Fruit fly (Drosophila melanogaster): ENCODE measurements around the gene CG3168.
A peak's percentile ranks its signal among the peaks of the same experiment; 100 is the strongest.

Gene CG3168

DNA sequence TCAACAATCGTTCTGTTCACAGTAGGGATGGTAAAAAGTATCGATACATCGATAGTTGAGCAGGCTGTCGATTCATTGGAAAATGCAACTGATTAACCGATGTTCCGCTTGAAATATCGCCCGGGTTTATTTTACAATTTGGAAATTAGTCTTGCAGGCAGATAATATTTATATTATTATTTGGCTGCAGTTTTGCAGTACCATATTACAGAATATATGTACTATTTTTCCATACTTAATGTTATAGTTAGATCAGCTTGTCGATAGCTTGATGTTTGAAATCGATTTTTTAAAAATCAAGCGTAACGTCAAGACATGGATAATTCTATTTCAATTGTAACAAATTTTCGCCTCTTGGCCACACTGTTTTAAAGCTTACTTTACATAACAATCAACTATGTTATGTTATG, 44.8 kb downstream of the CG3168 start, which contains the start of gene CG14442 (continued):
- TF ChIP-seq Lpt (GFP tag; optimal IDR thresholded peaks at IDR 0.05) (no peak), CG16863 (GFP tag; optimal IDR thresholded peaks at IDR 0.05) (peak; percentile 18), CG15601 (tag; optimal IDR thresholded peaks at IDR 0.05) (peak; percentile 33), Hr51 (GFP tag; optimal IDR thresholded peaks at IDR 0.05) (peak; percentile 21 to 29), CG6854 (GFP tag; optimal IDR thresholded peaks at IDR 0.05) (no peak), CG1233 (GFP tag; optimal IDR thresholded peaks at IDR 0.05) (no peak), ac (GFP tag; optimal IDR thresholded peaks at IDR 0.05) (no peak), CG15073 (GFP tag; optimal IDR thresholded peaks at IDR 0.05) (no peak), CG13894 (tag; optimal IDR thresholded peaks at IDR 0.05) (peak; percentile 66), CG14014 (GFP tag; IDR thresholded peaks at IDR 0.05) (no peak), Gsc (GFP tag; IDR thresholded peaks at IDR 0.05) (no peak), tap (tag; optimal IDR thresholded peaks at IDR 0.05) (no peak), ATbp (GFP tag; optimal IDR thresholded peaks at IDR 0.05) (no peak), phol (tag; optimal IDR thresholded peaks at IDR 0.05) (peak; percentile 59), maf-S (GFP tag; optimal IDR thresholded peaks at IDR 0.05) (no peak), B-H2 (GFP tag; optimal IDR thresholded peaks at IDR 0.05) (peak; percentile 41), sna (GFP tag; IDR thresholded peaks at IDR 0.05; ENCODE audit: partially characterized antibody) (peak; percentile 94), CG14667 (GFP tag; IDR thresholded peaks at IDR 0.05) (no peak), CG2120 (GFP tag; optimal IDR thresholded peaks at IDR 0.05) (peak; percentile 60), bsh (GFP tag; optimal IDR thresholded peaks at IDR 0.05) (peak in 1 of 2 experiments; percentile 25), prd (optimal IDR thresholded peaks at IDR 0.05) (no peak), prd (GFP tag; IDR thresholded peaks at IDR 0.05) (peak; percentile 47; the same call in 1 of the 3 replicates), Asciz (GFP tag; optimal IDR thresholded peaks at IDR 0.05) (no peak), CG3995 (GFP tag; optimal IDR thresholded peaks at IDR 0.05) (peak; percentile 45), Fer2 (tag; optimal IDR thresholded peaks at IDR 0.05) (no peak), D19A (tag; optimal IDR thresholded peaks at IDR 0.05) (no peak), BEAF-32 (GFP tag; optimal IDR thresholded peaks at IDR 0.05) (peak; percentile 94), gcm (GFP tag; optimal IDR thresholded peaks at IDR 0.05) (no peak), CG18599 (GFP tag; optimal IDR thresholded peaks at IDR 0.05) (peak; percentile 31), Elba2 (GFP tag; optimal IDR thresholded peaks at IDR 0.05) (peak; percentile 4), toy (GFP tag; IDR thresholded peaks at IDR 0.05) (no peak), CrebB (tag; optimal IDR thresholded peaks at IDR 0.05) (no peak), Ssrp (tag; optimal IDR thresholded peaks at IDR 0.05) (peak; percentile 7), Bteb2 (GFP tag; optimal IDR thresholded peaks at IDR 0.05) (no peak), fu2 (GFP tag; optimal IDR thresholded peaks at IDR 0.05) (no peak), CG10147 (GFP tag; optimal IDR thresholded peaks at IDR 0.05) (peak; percentile 2), eyg (GFP tag; optimal IDR thresholded peaks at IDR 0.05) (no peak), gsb-n (tag; optimal IDR thresholded peaks at IDR 0.05) (peak; percentile 68), sob (GFP tag; IDR thresholded peaks at IDR 0.05) (0 out of 2 replicates have a peak, but pooled peaks have one; percentile 29), CG2889 (GFP tag; IDR thresholded peaks at IDR 0.05) (no peak), NC2α (GFP tag; optimal IDR thresholded peaks at IDR 0.05) (no peak), tup (GFP tag; optimal IDR thresholded peaks at IDR 0.05) (no peak), Side (GFP tag; optimal IDR thresholded peaks at IDR 0.05) (peak; percentile 22), nmo (GFP tag; optimal IDR thresholded peaks at IDR 0.05) (peak; percentile 62), CG18011 (GFP tag; optimal IDR thresholded peaks at IDR 0.05) (peak; percentile 9), CG32772 (GFP tag; IDR thresholded peaks at IDR 0.05) (no peak), CG11504 (tag; optimal IDR thresholded peaks at IDR 0.05) (peak; percentile 37), CG3847 (GFP tag; IDR thresholded peaks at IDR 0.05) (peak; percentile 45; the same call in 1 of the 2 replicates), sens (GFP tag) (peak; percentile 84), CG4424 (GFP tag; optimal IDR thresholded peaks at IDR 0.05) (peak; percentile 30), Nf-YA (GFP tag; IDR thresholded peaks at IDR 0.05) (no peak)

All from whole organism, embryonic.